Fruit fly (Drosophila melanogaster): ENCODE results near the gene CG33061.

The CG33061 gene

dm6 chr3L:16377768-16378764 lies 48.5 kb downstream of the CG33061 start, which contains the start of gene roq (continued):
- TF ChIP-seq corto (GFP tag; optimal IDR thresholded peaks at IDR 0.05), result peak; percentile 15
- TF ChIP-seq CG5180 (GFP tag; optimal IDR thresholded peaks at IDR 0.05), result no peak
- no peak for TF ChIP-seq oc (tag; optimal IDR thresholded peaks at IDR 0.05)
- TF ChIP-seq MTF-1 (GFP tag; optimal IDR thresholded peaks at IDR 0.05; ENCODE audit: borderline replicate concordance), result no peak
- TF ChIP-seq CG10267 (tag; optimal IDR thresholded peaks at IDR 0.05), result peak; percentile 28
- TF ChIP-seq CG6272 (GFP tag; IDR thresholded peaks at IDR 0.05), result no peak
- no peak for TF ChIP-seq CG31388 (GFP tag; optimal IDR thresholded peaks at IDR 0.05)
- no peak for TF ChIP-seq prd (optimal IDR thresholded peaks at IDR 0.05)
- no peak for TF ChIP-seq prd (GFP tag; IDR thresholded peaks at IDR 0.05)
- TF ChIP-seq H15 (GFP tag; IDR thresholded peaks at IDR 0.05), result no peak
- peak; percentile 49; the same call in 1 of the 3 replicates for TF ChIP-seq hb (GFP tag; IDR thresholded peaks at IDR 0.05; ENCODE audit: partially characterized antibody)
- no peak for TF ChIP-seq CG14014 (GFP tag; IDR thresholded peaks at IDR 0.05)
- TF ChIP-seq az2 (GFP tag; optimal IDR thresholded peaks at IDR 0.05), result no peak
- no peak; the same call in 1 of the 2 replicates for TF ChIP-seq CG32532 (GFP tag; IDR thresholded peaks at IDR 0.05)
- no peak for TF ChIP-seq onecut (GFP tag; IDR thresholded peaks at IDR 0.05)
- TF ChIP-seq CG13123 (GFP tag; optimal IDR thresholded peaks at IDR 0.05), result no peak
- TF ChIP-seq CG10321 (GFP tag; IDR thresholded peaks at IDR 0.05), result no peak
- no peak for TF ChIP-seq CG10209 (GFP tag; optimal IDR thresholded peaks at IDR 0.05)
- no peak for TF ChIP-seq CG32767 (GFP tag; IDR thresholded peaks at IDR 0.05)
- no peak for TF ChIP-seq dpn (GFP tag; optimal IDR thresholded peaks at IDR 0.05)
- peak; percentile 52 for TF ChIP-seq phol (tag; optimal IDR thresholded peaks at IDR 0.05)
- TF ChIP-seq nerfin-1 (tag; optimal IDR thresholded peaks at IDR 0.05), result no peak
- peak; percentile 14; the same call in 1 of the 2 replicates for TF ChIP-seq GATAe (GFP tag; conservative IDR thresholded peaks at IDR 0.05)
- TF ChIP-seq fd96Cb (tag; optimal IDR thresholded peaks at IDR 0.05), result no peak
- no peak for TF ChIP-seq CG15696 (tag; optimal IDR thresholded peaks at IDR 0.05)
- TF ChIP-seq bab2 (GFP tag; optimal IDR thresholded peaks at IDR 0.05), result no peak
- no peak for TF ChIP-seq fd3F (GFP tag; optimal IDR thresholded peaks at IDR 0.05)
- no peak for TF ChIP-seq CG15011 (GFP tag; optimal IDR thresholded peaks at IDR 0.05)
- peak; percentile 95 for TF ChIP-seq CG9437 (GFP tag; optimal IDR thresholded peaks at IDR 0.05)
- no peak for TF ChIP-seq wdn (GFP tag; IDR thresholded peaks at IDR 0.05)
- peak; percentile 8 for TF ChIP-seq CG15601 (tag; optimal IDR thresholded peaks at IDR 0.05)
- TF ChIP-seq Chrac-16 (GFP tag; optimal IDR thresholded peaks at IDR 0.05), result no peak
- TF ChIP-seq bigmax (GFP tag; optimal IDR thresholded peaks at IDR 0.05), result peak; percentile 25
- no peak for TF ChIP-seq CG7372 (GFP tag; IDR thresholded peaks at IDR 0.05)
- no peak for TF ChIP-seq pfk (GFP tag; optimal IDR thresholded peaks at IDR 0.05)
- no peak for TF ChIP-seq Taf1 (GFP tag; IDR thresholded peaks at IDR 0.05)
- TF ChIP-seq eve (GFP tag; optimal IDR thresholded peaks at IDR 0.05), result no peak
- TF ChIP-seq pb (GFP tag; optimal IDR thresholded peaks at IDR 0.05), result no peak
- no peak for TF ChIP-seq CG9932 (GFP tag; IDR thresholded peaks at IDR 0.05)
- no peak for TF ChIP-seq Lpt (GFP tag; optimal IDR thresholded peaks at IDR 0.05)
- TF ChIP-seq CG1529 (GFP tag; optimal IDR thresholded peaks at IDR 0.05), result no peak
- TF ChIP-seq CG1233 (GFP tag; optimal IDR thresholded peaks at IDR 0.05), result no peak
- no peak for TF ChIP-seq mirr (GFP tag; optimal IDR thresholded peaks at IDR 0.05)
- TF ChIP-seq gem (tag; optimal IDR thresholded peaks at IDR 0.05), result no peak
- TF ChIP-seq Ets97D (GFP tag; optimal IDR thresholded peaks at IDR 0.05), result peak; percentile 70
- TF ChIP-seq otp (GFP tag; IDR thresholded peaks at IDR 0.05), result no peak
- TF ChIP-seq CG1832 (GFP tag; optimal IDR thresholded peaks at IDR 0.05), result no peak
- no peak for TF ChIP-seq CG7271 (tag; optimal IDR thresholded peaks at IDR 0.05)
- no peak for TF ChIP-seq luna (GFP tag; optimal IDR thresholded peaks at IDR 0.05)
